Worm (Caenorhabditis elegans): ENCODE results near the gene Y22D7AL.10.

ce11 chrIII:1618915-1619314 lies at the start of gene Y22D7AL.10:
- TF ChIP-seq hnd-1 (tag; optimal IDR thresholded peaks at IDR 0.05) = peak; percentile 58
- no peak for TF ChIP-seq ama-1 (optimal IDR thresholded peaks at IDR 0.05)
- peak; percentile 57 for TF ChIP-seq tra-4 (tag; optimal IDR thresholded peaks at IDR 0.05)
- peak; percentile 67 for TF ChIP-seq flt-1 (GFP tag; IDR thresholded peaks at IDR 0.05)
- TF ChIP-seq sea-1 (GFP tag; conservative IDR thresholded peaks at IDR 0.05) = peak; percentile 82
- TF ChIP-seq tbx-37 (GFP tag; conservative IDR thresholded peaks at IDR 0.05) = peak; percentile 25; the same call in 1 of the 2 replicates
- peak; percentile 44 for TF ChIP-seq B0310.2 (tag; optimal IDR thresholded peaks at IDR 0.05)
- peak; percentile 87 for TF ChIP-seq hmg-4 (GFP tag; optimal IDR thresholded peaks at IDR 0.05)
- TF ChIP-seq hmbx-1 (tag; optimal IDR thresholded peaks at IDR 0.05) = peak; percentile 17
- TF ChIP-seq ceh-36 (tag; optimal IDR thresholded peaks at IDR 0.05) = peak; percentile 75

Data from whole organism, early embryonic.